Worm (Caenorhabditis elegans) whole organism, L1 larva: ENCODE results near the gene C09E7.11.

Source experiments
- alr-1 ChIP-seq: fragments of 200-800 bp; sonication (Bioruptor generic); optimal IDR thresholded peaks from 2 replicates; lab custom pipeline; 2018; ENCODE audit warnings: borderline replicate concordance, mild to moderate bottlenecking, missing genetic modification characterization, missing compliant biosample characterization
- ama-1 ChIP-seq: fragments of 150-350 bp; optimal IDR thresholded peaks from 2 replicates; lab custom pipeline; 2014
- ceh-82 ChIP-seq, 3 experiments: fragments of 150-350 bp in 1 of 3; sonication (generic microtip) in 2 of 3; optimal IDR thresholded peaks; 2 replicates each; lab custom pipeline; 2014 to 2017; ENCODE audit warnings: missing biosample characterization in 3 of 3, missing genetic modification characterization in 3 of 3
- ces-1 ChIP-seq: fragments of 150-350 bp; optimal IDR thresholded peaks from 2 replicates; lab custom pipeline; 2014; ENCODE audit warnings: missing biosample characterization, missing genetic modification reagents, missing genetic modification characterization
- efl-1 ChIP-seq, 4 experiments: fragments of 150-350 bp; optimal IDR thresholded peaks in 3 of 4; peaks in 1 of 4; 1 replicate in 1 of 4; 2 replicates in 3 of 4; lab custom pipeline; 2014; ENCODE audit warnings: missing biosample characterization in 2 of 4, missing genetic modification characterization in 2 of 4, missing genetic modification reagents in 2 of 4
- jun-1 ChIP-seq: fragments of 150-350 bp; optimal IDR thresholded peaks from 2 replicates; lab custom pipeline; 2014; ENCODE audit warnings: missing biosample characterization, missing genetic modification reagents, missing genetic modification characterization
- lin-14 ChIP-seq: fragments of 200-800 bp; sonication (Bioruptor generic); optimal IDR thresholded peaks from 2 replicates; lab custom pipeline; 2018; ENCODE audit warnings: mild to moderate bottlenecking, missing genetic modification characterization, moderate library complexity, missing compliant biosample characterization
- nhr-76 ChIP-seq: sonication (generic microtip); optimal IDR thresholded peaks from 2 replicates; lab custom pipeline; 2017; ENCODE audit warnings: missing biosample characterization, missing genetic modification characterization
- nhr-77 ChIP-seq: fragments of 150-350 bp; optimal IDR thresholded peaks from 2 replicates; lab custom pipeline; 2014; ENCODE audit warnings: missing biosample characterization, missing genetic modification characterization
- sox-4 ChIP-seq: sonication (generic microtip); optimal IDR thresholded peaks from 2 replicates; lab custom pipeline; 2016; ENCODE audit warnings: missing genetic modification characterization, missing compliant biosample characterization
- vab-15 ChIP-seq: sonication (generic microtip); optimal IDR thresholded peaks from 2 replicates; lab custom pipeline; 2017; ENCODE audit warnings: missing genotype, mild to moderate bottlenecking, missing genetic modification characterization, missing compliant biosample characterization
- ztf-4 ChIP-seq: fragments of 150-350 bp; optimal IDR thresholded peaks from 2 replicates; lab custom pipeline; 2014; ENCODE audit warnings: missing biosample characterization, missing genetic modification characterization

DNA sequence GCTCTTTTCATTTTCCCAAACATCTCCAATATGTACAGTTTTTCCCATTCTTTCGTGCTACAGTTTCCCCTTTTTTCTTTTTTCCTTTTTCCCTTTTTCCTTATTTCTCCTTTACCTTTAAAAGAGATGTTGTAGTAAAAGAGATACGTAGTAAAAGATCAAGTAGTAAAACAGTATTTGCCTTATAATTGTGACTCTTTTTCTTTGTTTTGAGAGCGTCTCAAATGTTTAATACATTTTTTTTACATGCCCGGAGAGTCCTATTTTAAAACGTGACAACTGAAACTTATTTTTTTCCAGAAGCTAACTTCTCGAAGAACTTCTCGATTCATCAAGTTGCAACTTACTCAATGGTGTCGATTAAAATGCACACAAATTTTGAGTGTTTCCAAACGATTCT lies 23.4 kb upstream of the C09E7.11 start, which contains the start of gene F23F12.12:
- no peak for TF ChIP-seq vab-15 (tag; lab: Kevin White, UChicago)
- no peak for TF ChIP-seq ama-1
- TF ChIP-seq jun-1 (tag; lab: Kevin White, UChicago), result no peak
- TF ChIP-seq lin-14, result no peak
- TF ChIP-seq ceh-82 (tag; optimal IDR thresholded peaks at IDR 0.05; lab: Kevin White, UChicago), result no peak
- TF ChIP-seq ztf-4 (tag; lab: Kevin White, UChicago), result no peak
- TF ChIP-seq nhr-77, result no peak
- no peak for TF ChIP-seq sox-4 (tag; lab: Kevin White, UChicago)
- no peak for TF ChIP-seq ces-1 (GFP tag; lab: Kevin White, UChicago)
- no peak for TF ChIP-seq efl-1 (optimal IDR thresholded peaks at IDR 0.05; lab: Kevin White, UChicago)
- TF ChIP-seq efl-1 (GFP tag; optimal IDR thresholded peaks at IDR 0.05 in 1 of 2; lab: Kevin White, UChicago), result no peak
- no peak for TF ChIP-seq nhr-76
- TF ChIP-seq alr-1 (tag; lab: Kevin White, UChicago), result no peak
